Fruit fly (Drosophila melanogaster): ENCODE results near the gene CG34348.

The CG34348 gene

DNA sequence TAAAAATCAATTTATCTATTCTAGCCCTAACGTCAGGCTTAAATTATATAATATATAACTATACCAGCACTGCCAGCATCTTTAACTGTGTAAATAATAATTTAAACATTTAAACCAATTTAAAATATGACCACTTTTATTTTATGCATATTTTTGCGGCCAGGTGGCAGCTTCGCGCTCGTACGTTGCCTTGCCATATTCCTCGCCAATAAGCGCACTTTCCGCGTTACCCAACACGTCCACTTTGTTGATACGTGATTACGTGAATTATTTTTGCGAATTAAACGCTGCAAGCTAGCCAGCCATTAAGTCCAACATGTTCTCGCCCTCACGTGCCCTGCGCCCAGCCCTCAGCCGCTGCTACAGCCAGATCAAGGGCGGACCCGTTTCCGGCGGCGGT lies 10.1 kb downstream of the CG34348 start, which contains the start of gene NdufV3 (continued):
- TF ChIP-seq Ets96B (tag; optimal IDR thresholded peaks at IDR 0.05) (no peak), net (GFP tag; optimal IDR thresholded peaks at IDR 0.05) (no peak), CG4318 (GFP tag; optimal IDR thresholded peaks at IDR 0.05) (no peak), Eip75B (GFP tag; optimal IDR thresholded peaks at IDR 0.05) (no peak), CG6854 (GFP tag; optimal IDR thresholded peaks at IDR 0.05) (no peak), CG1621 (tag; optimal IDR thresholded peaks at IDR 0.05) (no peak), Sox102F (GFP tag; optimal IDR thresholded peaks at IDR 0.05) (no peak)

DNA sequence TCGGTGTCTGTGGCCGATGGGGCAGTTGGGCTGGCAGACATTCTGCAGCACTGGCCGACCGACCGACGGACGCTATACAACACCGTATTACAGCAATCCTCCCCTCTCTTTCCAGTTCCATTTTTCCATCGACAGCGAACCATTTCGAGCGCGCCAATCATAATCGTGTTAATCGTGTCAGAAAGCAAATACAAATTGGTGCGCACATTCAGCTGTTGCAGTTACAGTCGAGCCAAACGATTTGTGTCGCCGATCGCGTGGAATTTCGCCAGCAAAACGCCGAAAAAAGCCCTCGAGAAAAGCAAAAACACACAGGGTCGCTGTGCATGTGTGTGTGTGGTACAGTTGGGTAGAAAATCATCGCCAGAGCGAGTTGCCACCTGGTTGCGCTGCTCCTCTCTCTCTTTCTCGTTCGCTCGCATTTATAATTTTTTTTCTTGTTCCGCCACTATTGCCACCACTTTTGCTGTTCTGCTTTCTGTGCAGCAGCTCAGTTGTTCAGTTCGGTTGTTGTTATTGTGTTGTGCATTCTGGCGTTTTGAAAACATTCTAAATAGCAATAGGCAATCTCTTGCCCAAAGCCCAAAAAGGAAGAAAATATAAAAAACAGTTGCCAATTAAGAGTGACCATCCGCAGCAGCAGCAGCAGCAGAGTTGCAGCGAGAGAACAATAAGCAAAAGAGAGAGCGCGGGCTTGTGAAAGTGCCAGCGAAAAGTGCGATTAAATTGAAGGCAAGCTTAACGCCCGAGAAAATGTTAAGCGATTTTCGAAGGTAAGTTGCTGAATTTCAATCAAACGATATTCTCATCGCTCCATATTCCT lies 11.0 kb downstream of the CG34348 start, which contains the start of gene CG1737:
CG1737 (plus strand) TSS at position 104 of the 823 bp plus-strand sequence.
- TF ChIP-seq Sox14 (GFP tag; optimal IDR thresholded peaks at IDR 0.05) (peak; percentile 17), CG31627 (GFP tag; optimal IDR thresholded peaks at IDR 0.05) (peak; percentile 11), CG11902 (GFP tag; optimal IDR thresholded peaks at IDR 0.05) (no peak), topi (GFP tag; optimal IDR thresholded peaks at IDR 0.05) (peak; percentile 7), CG3919 (GFP tag; optimal IDR thresholded peaks at IDR 0.05) (peak; percentile 2), Eip75B (GFP tag; optimal IDR thresholded peaks at IDR 0.05) (no peak), fd85E (GFP tag; optimal IDR thresholded peaks at IDR 0.05) (no peak), Gug (GFP tag; IDR thresholded peaks at IDR 0.05) (no peak), CG6854 (GFP tag; optimal IDR thresholded peaks at IDR 0.05) (peak; percentile 35), Sox102F (GFP tag; optimal IDR thresholded peaks at IDR 0.05) (no peak), esn (GFP tag; optimal IDR thresholded peaks at IDR 0.05) (peak; percentile 9), cyc (GFP tag; optimal IDR thresholded peaks at IDR 0.05) (peak; percentile 31), OdsH (GFP tag; optimal IDR thresholded peaks at IDR 0.05) (peak; percentile 7), CG6792 (GFP tag; optimal IDR thresholded peaks at IDR 0.05) (peak; percentile 10), svp (GFP tag) (peak; percentile 24), Eip78C (GFP tag) (peak; percentile 45), vri (GFP tag; optimal IDR thresholded peaks at IDR 0.05) (peak; percentile 17), CG8319 (GFP tag; optimal IDR thresholded peaks at IDR 0.05) (peak; percentile 26), Hr39 (GFP tag; optimal IDR thresholded peaks at IDR 0.05) (peak; percentile 3), ss (GFP tag; optimal IDR thresholded peaks at IDR 0.05) (peak in 1 of 2 experiments; percentile 9), CG6808 (GFP tag; optimal IDR thresholded peaks at IDR 0.05) (no peak), achi (GFP tag; optimal IDR thresholded peaks at IDR 0.05) (no peak), CG6163 (GFP tag; IDR thresholded peaks at IDR 0.05) (peak; percentile 16; the same call in 1 of the 3 replicates), CG7368 (GFP tag; optimal IDR thresholded peaks at IDR 0.05) (no peak)

DNA sequence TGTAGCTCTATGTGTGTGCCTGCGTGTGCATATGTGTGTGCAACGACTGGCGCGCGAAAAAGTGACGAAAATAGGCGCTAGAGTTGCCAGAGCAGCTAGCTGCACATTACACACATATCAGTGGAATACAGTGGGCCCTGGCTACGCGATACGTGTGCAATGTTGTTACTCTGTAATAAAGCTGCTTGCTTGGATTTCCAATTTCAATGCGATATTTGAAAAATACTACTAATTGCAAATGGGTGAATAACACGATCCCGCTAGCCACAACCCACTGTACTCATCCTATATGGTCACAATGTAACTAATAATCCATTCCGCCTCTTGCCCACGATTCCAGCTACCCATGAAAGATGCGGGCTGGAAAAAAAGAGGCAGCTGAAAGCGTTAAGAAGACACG lies 11.7 kb downstream of the CG34348 start:
- TF ChIP-seq Ets21C (GFP tag; optimal IDR thresholded peaks at IDR 0.05) = peak; percentile 90
- no peak for TF ChIP-seq fkh (GFP tag; optimal IDR thresholded peaks at IDR 0.05)
- TF ChIP-seq Hr4 (GFP tag; optimal IDR thresholded peaks at IDR 0.05) = peak; percentile 97
- TF ChIP-seq CG6792 (GFP tag; optimal IDR thresholded peaks at IDR 0.05) = peak; percentile 95
- TF ChIP-seq Eip78C (GFP tag) = peak; percentile 97
- peak; percentile 94 for TF ChIP-seq dsx (GFP tag; optimal IDR thresholded peaks at IDR 0.05; ENCODE audit: poor library complexity, severe bottlenecking)
- TF ChIP-seq CG31627 (GFP tag; optimal IDR thresholded peaks at IDR 0.05) = peak; percentile 94
- TF ChIP-seq CG3919 (GFP tag; optimal IDR thresholded peaks at IDR 0.05) = peak; percentile 96
- TF ChIP-seq CG16779 (tag; optimal IDR thresholded peaks at IDR 0.05) = peak; percentile 89
- TF ChIP-seq Hr38 (GFP tag; optimal IDR thresholded peaks at IDR 0.05) = peak; percentile 92
- TF ChIP-seq CG7368 (GFP tag; optimal IDR thresholded peaks at IDR 0.05) = peak; percentile 95
- TF ChIP-seq CG10631 (GFP tag; optimal IDR thresholded peaks at IDR 0.05) = peak; percentile 94
- peak; percentile 98 for TF ChIP-seq CG15336 (GFP tag; IDR thresholded peaks at IDR 0.05)
- TF ChIP-seq topi (GFP tag; optimal IDR thresholded peaks at IDR 0.05) = peak; percentile 93
- peak; percentile 81 for TF ChIP-seq vri (GFP tag; optimal IDR thresholded peaks at IDR 0.05)
- peak; percentile 70 for TF ChIP-seq Blimp-1 (GFP tag; optimal IDR thresholded peaks at IDR 0.05)
- TF ChIP-seq cyc (GFP tag; optimal IDR thresholded peaks at IDR 0.05) = peak; percentile 96
- peak; percentile 92 for TF ChIP-seq CG4318 (GFP tag; optimal IDR thresholded peaks at IDR 0.05)
- TF ChIP-seq Eip75B (GFP tag; optimal IDR thresholded peaks at IDR 0.05) = peak; percentile 92
- peak; percentile 90 for TF ChIP-seq spab (GFP tag; optimal IDR thresholded peaks at IDR 0.05)
- TF ChIP-seq CG32006 (GFP tag; optimal IDR thresholded peaks at IDR 0.05) = peak; percentile 96
- peak; percentile 77 for TF ChIP-seq CG9139 (GFP tag; optimal IDR thresholded peaks at IDR 0.05)
- TF ChIP-seq Lpt (GFP tag; optimal IDR thresholded peaks at IDR 0.05) = peak; percentile 95
- TF ChIP-seq salr (GFP tag; optimal IDR thresholded peaks at IDR 0.05) = peak; percentile 88 to 94
- peak; percentile 98 for TF ChIP-seq CG6163 (GFP tag; IDR thresholded peaks at IDR 0.05)
- peak; percentile 96 for TF ChIP-seq CG11294 (GFP tag; IDR thresholded peaks at IDR 0.05)
- peak; percentile 90 for TF ChIP-seq fd59A (GFP tag; optimal IDR thresholded peaks at IDR 0.05)
- peak; percentile 93 for TF ChIP-seq CG11902 (GFP tag; optimal IDR thresholded peaks at IDR 0.05)
- peak; percentile 94 for TF ChIP-seq Sox14 (GFP tag; optimal IDR thresholded peaks at IDR 0.05)
- TF ChIP-seq Hr39 (GFP tag; optimal IDR thresholded peaks at IDR 0.05) = peak; percentile 96
- peak; percentile 80 for TF ChIP-seq CG6854 (GFP tag; optimal IDR thresholded peaks at IDR 0.05)
